Worm (Caenorhabditis elegans) whole organism, young adult: Measurements from ENCODE around the gene arp-1.

Experiments
- C06A6.2 ChIP-seq: fragments of 200-800 bp; sonication (Bioruptor generic); conservative IDR thresholded peaks from 2 replicates; pipeline ENCODE4 v1.3.6; 2022; ENCODE audit warnings: missing genetic modification characterization, missing compliant biosample characterization
- C17E4.6 ChIP-seq: fragments of 200-800 bp; sonication (Bioruptor generic); IDR thresholded peaks from 2 replicates; pipeline ENCODE4 v1.3.6; 2022; ENCODE audit warnings: missing genetic modification reagents, missing genetic modification characterization, missing compliant biosample characterization
- F10E7.11 ChIP-seq: sonication (generic microtip); optimal IDR thresholded peaks from 2 replicates; lab custom pipeline; 2017; ENCODE audit warnings: mild to moderate bottlenecking, missing genetic modification characterization, moderate library complexity, missing compliant biosample characterization
- F33H1.4 ChIP-seq: fragments of 200-800 bp; sonication (Bioruptor generic); IDR thresholded peaks from 2 replicates; pipeline ENCODE4 v1.3.6; 2022; ENCODE audit warnings: missing genetic modification reagents, missing genetic modification characterization, missing compliant biosample characterization
- F37B4.10 ChIP-seq: fragments of 200-800 bp; sonication (Bioruptor generic); IDR thresholded peaks from 2 replicates; pipeline ENCODE4 v1.3.6; 2022; ENCODE audit warnings: missing genetic modification characterization, missing compliant biosample characterization
- K12H6.12 ChIP-seq: fragments of 200-800 bp; sonication (Bioruptor generic); optimal IDR thresholded peaks from 2 replicates; lab custom pipeline; 2018; ENCODE audit warnings: mild to moderate bottlenecking, missing genetic modification characterization, missing compliant biosample characterization
- T07F8.4 ChIP-seq: sonication (generic microtip); optimal IDR thresholded peaks from 2 replicates; lab custom pipeline; 2016; ENCODE audit warnings: mild to moderate bottlenecking, missing genetic modification characterization, moderate library complexity, missing compliant biosample characterization
- Y53F4B.3 ChIP-seq: fragments of 200-800 bp; sonication (Bioruptor generic); IDR thresholded peaks from 2 replicates; pipeline ENCODE4 v1.3.6; 2022; ENCODE audit warnings: missing genetic modification reagents, missing genetic modification characterization, missing compliant biosample characterization
- Y56A3A.18 ChIP-seq: fragments of 200-800 bp; sonication (Bioruptor generic); IDR thresholded peaks from 2 replicates; pipeline ENCODE4 v1.3.6; 2022; ENCODE audit warnings: missing genetic modification reagents, missing genetic modification characterization, missing compliant biosample characterization
- Y79H2A.3 ChIP-seq: fragments of 200-800 bp; sonication (Bioruptor generic); conservative IDR thresholded peaks from 2 replicates; pipeline ENCODE4 v1.3.6; 2022; ENCODE audit warnings: missing genetic modification reagents, missing genetic modification characterization, missing compliant biosample characterization
- Y95B8A.8 ChIP-seq: fragments of 200-800 bp; sonication (Bioruptor generic); IDR thresholded peaks from 2 replicates; pipeline ENCODE4 v1.3.6; 2022; ENCODE audit warnings: missing genetic modification reagents, missing genetic modification characterization, missing compliant biosample characterization
- attf-5 ChIP-seq: fragments of 200-800 bp; sonication (Bioruptor generic); optimal IDR thresholded peaks from 2 replicates; lab custom pipeline; 2018; ENCODE audit warnings: mild to moderate bottlenecking, missing genetic modification characterization, missing compliant biosample characterization
- ceh-91 ChIP-seq: fragments of 200-800 bp; sonication (Bioruptor generic); IDR thresholded peaks from 2 replicates; pipeline ENCODE4 v1.3.6; 2022; ENCODE audit warnings: missing genetic modification reagents, missing genetic modification characterization, missing compliant biosample characterization
- chd-7 ChIP-seq: sonication (generic microtip); optimal IDR thresholded peaks from 2 replicates; lab custom pipeline; 2016; ENCODE audit warnings: mild to moderate bottlenecking, missing genetic modification characterization, moderate library complexity, missing compliant biosample characterization
- die-1 ChIP-seq: sonication (generic microtip); optimal IDR thresholded peaks from 2 replicates; lab custom pipeline; 2016; ENCODE audit warnings: missing genotype, mild to moderate bottlenecking, missing genetic modification characterization, missing compliant biosample characterization
- dox-1 ChIP-seq: fragments of 200-800 bp; sonication (Bioruptor generic); IDR thresholded peaks from 2 replicates; pipeline ENCODE4 v1.3.6; 2022; ENCODE audit warnings: missing genetic modification reagents, missing genetic modification characterization, missing compliant biosample characterization
- dpl-1 ChIP-seq: fragments of 150-350 bp; optimal IDR thresholded peaks from 2 replicates; lab custom pipeline; 2014; ENCODE audit warnings: missing biosample characterization, missing genetic modification reagents, missing genetic modification characterization
- ekl-4 ChIP-seq: fragments of 200-800 bp; sonication (Bioruptor generic); IDR thresholded peaks from 2 replicates; pipeline ENCODE4 v1.3.6; 2022; ENCODE audit warnings: missing genetic modification reagents, missing genetic modification characterization, missing compliant biosample characterization
- hlh-26 ChIP-seq: fragments of 200-800 bp; sonication (Bioruptor generic); conservative IDR thresholded peaks from 2 replicates; pipeline ENCODE4 v1.3.6; 2022; ENCODE audit warnings: missing genetic modification reagents, missing genetic modification characterization, missing compliant biosample characterization
- lag-1 ChIP-seq: fragments of 200-800 bp; sonication (Bioruptor generic); IDR thresholded peaks from 2 replicates; pipeline ENCODE4 v1.3.6; 2022; ENCODE audit warnings: missing genetic modification reagents, missing genetic modification characterization, missing compliant biosample characterization
- let-607 ChIP-seq, 2 experiments: fragments of 200-800 bp in 1 of 2; sonication (Bioruptor generic) in 1 of 2; sonication (generic microtip) in 1 of 2; optimal IDR thresholded peaks; 2 replicates each; lab custom pipeline; 2016 to 2018; ENCODE audit warnings: mild to moderate bottlenecking in 2 of 2, missing compliant biosample characterization in 2 of 2, missing genetic modification characterization in 2 of 2, moderate library complexity in 2 of 2, missing genotype in 1 of 2
- lin-40 ChIP-seq: sonication (generic microtip); optimal IDR thresholded peaks from 2 replicates; lab custom pipeline; 2016; ENCODE audit warnings: missing genetic modification characterization, mild to moderate bottlenecking, missing compliant biosample characterization, missing genotype, missing genetic modification reagents
- lir-1 ChIP-seq: fragments of 200-800 bp; sonication (Bioruptor generic); conservative IDR thresholded peaks from 2 replicates; pipeline ENCODE4 v1.3.6; 2022; ENCODE audit warnings: missing genetic modification reagents, missing genetic modification characterization, missing compliant biosample characterization
- mcd-1 ChIP-seq: fragments of 200-800 bp; sonication (Bioruptor generic); IDR thresholded peaks from 2 replicates; pipeline ENCODE4 v1.3.6; 2022; ENCODE audit warnings: missing genetic modification reagents, missing genetic modification characterization, missing compliant biosample characterization
- mxl-1 ChIP-seq: sonication (generic microtip); optimal IDR thresholded peaks from 2 replicates; lab custom pipeline; 2016; ENCODE audit warnings: missing genetic modification characterization, missing compliant biosample characterization
- nhr-120 ChIP-seq: fragments of 200-800 bp; sonication (Bioruptor generic); IDR thresholded peaks from 2 replicates; pipeline ENCODE4 v1.3.6; 2022; ENCODE audit warnings: missing genetic modification characterization, missing compliant biosample characterization
- nhr-80 ChIP-seq: sonication (generic microtip); optimal IDR thresholded peaks from 2 replicates; lab custom pipeline; 2016; ENCODE audit warnings: missing genetic modification characterization, missing compliant biosample characterization
- rpc-1 ChIP-seq, 2 experiments: fragments of 150-350 bp in 1 of 2; sonication (generic microtip) in 1 of 2; optimal IDR thresholded peaks; 2 replicates each; lab custom pipeline; 2014 to 2018; ENCODE audit warnings: missing biosample characterization in 1 of 2, missing genetic modification characterization in 1 of 2, missing genetic modification reagents in 1 of 2, missing genotype in 1 of 2
- snpc-1.1 ChIP-seq: sonication (generic microtip); optimal IDR thresholded peaks from 2 replicates; lab custom pipeline; 2017; ENCODE audit warnings: missing genetic modification characterization, mild to moderate bottlenecking, missing compliant biosample characterization, antibody characterized with exemption, moderate library complexity, missing genotype, missing genetic modification reagents; ENCODE audit not compliant: insufficient read depth
- snpc-1.3 ChIP-seq: sonication (generic microtip); optimal IDR thresholded peaks from 2 replicates; lab custom pipeline; 2017; ENCODE audit warnings: missing genetic modification characterization, mild to moderate bottlenecking, missing compliant biosample characterization, antibody characterized with exemption, moderate library complexity, missing genotype, missing genetic modification reagents; ENCODE audit not compliant: insufficient read depth
- snpc-3.4 ChIP-seq: sonication (generic microtip); optimal IDR thresholded peaks from 2 replicates; lab custom pipeline; 2017; ENCODE audit warnings: missing genetic modification characterization, mild to moderate bottlenecking, missing compliant biosample characterization, antibody characterized with exemption, moderate library complexity, missing genotype, missing genetic modification reagents
- snpc-4 ChIP-seq, 5 experiments: fragments of 150-350 bp in 1 of 5; sonication (generic microtip) in 4 of 5; optimal IDR thresholded peaks; 2 replicates each; lab custom pipeline; 2014 to 2018; ENCODE audit warnings: missing genetic modification characterization in 5 of 5, missing biosample characterization in 3 of 5, antibody characterized with exemption in 2 of 5, mild to moderate bottlenecking in 2 of 5, missing compliant biosample characterization in 2 of 5, missing genotype in 2 of 5, moderate library complexity in 2 of 5, missing genetic modification reagents in 1 of 5
- somi-1 ChIP-seq: fragments of 200-800 bp; sonication (Bioruptor generic); optimal IDR thresholded peaks from 2 replicates; lab custom pipeline; 2018; ENCODE audit warnings: mild to moderate bottlenecking, missing genetic modification characterization, missing compliant biosample characterization
- zfh-2 ChIP-seq: fragments of 200-800 bp; sonication (Bioruptor generic); conservative IDR thresholded peaks from 2 replicates; pipeline ENCODE4 v1.3.6; 2022; ENCODE audit warnings: missing genetic modification reagents, missing genetic modification characterization, missing compliant biosample characterization
- ztf-18 ChIP-seq: sonication (generic microtip); optimal IDR thresholded peaks from 2 replicates; lab custom pipeline; 2016; ENCODE audit warnings: missing genotype, mild to moderate bottlenecking, missing genetic modification characterization, missing compliant biosample characterization
- ztf-25 ChIP-seq: fragments of 200-800 bp; sonication (Bioruptor generic); IDR thresholded peaks from 2 replicates; pipeline ENCODE4 v1.3.6; 2022; ENCODE audit warnings: missing genetic modification reagents, missing genetic modification characterization, missing compliant biosample characterization
- ztf-26 ChIP-seq: sonication (generic microtip); optimal IDR thresholded peaks from 2 replicates; lab custom pipeline; 2017; ENCODE audit warnings: missing genetic modification characterization, missing compliant biosample characterization
- ztf-28 ChIP-seq: fragments of 200-800 bp; sonication (Bioruptor generic); IDR thresholded peaks from 2 replicates; pipeline ENCODE4 v1.3.6; 2022; ENCODE audit warnings: missing genetic modification reagents, missing genetic modification characterization, missing compliant biosample characterization
- ztf-3 ChIP-seq: fragments of 200-800 bp; sonication (Bioruptor generic); optimal IDR thresholded peaks from 2 replicates; lab custom pipeline; 2018; ENCODE audit warnings: mild to moderate bottlenecking, missing genetic modification characterization, missing compliant biosample characterization

Gene arp-1

ce11 chrII:15119537-15120360 lies at the start of gene arp-1 (continued):
- no peak for TF ChIP-seq Y95B8A.8 (GFP tag; lab: Robert Waterston, UW)
- TF ChIP-seq hlh-26 (GFP tag; lab: Robert Waterston, UW), result no peak
- no peak for TF ChIP-seq chd-7 (tag; lab: Kevin White, UChicago)
- no peak for TF ChIP-seq ztf-26 (tag; lab: Kevin White, UChicago)
- no peak; the same call in 1 of the 2 replicates for TF ChIP-seq mcd-1 (GFP tag; lab: Robert Waterston, UW)
- TF ChIP-seq snpc-1.1 (tag; lab: Kevin White, UChicago), result no peak
- TF ChIP-seq K12H6.12 (tag; lab: Kevin White, UChicago), result no peak
- no peak for TF ChIP-seq ztf-25 (GFP tag; lab: Robert Waterston, UW)
- TF ChIP-seq die-1 (tag; lab: Kevin White, UChicago), result no peak
- peak; percentile 19 for TF ChIP-seq lin-40 (tag; lab: Kevin White, UChicago)
- TF ChIP-seq attf-5 (GFP tag; lab: Kevin White, UChicago), result peak; percentile 77
- TF ChIP-seq rpc-1 (optimal IDR thresholded peaks at IDR 0.05; lab: Kevin White, UChicago), result no peak
- no peak for TF ChIP-seq rpc-1 (tag; optimal IDR thresholded peaks at IDR 0.05; lab: Kevin White, UChicago)
- TF ChIP-seq Y53F4B.3 (GFP tag; lab: Robert Waterston, UW), result no peak
- TF ChIP-seq F10E7.11 (tag; lab: Kevin White, UChicago), result no peak
- no peak for TF ChIP-seq ztf-28
- TF ChIP-seq ztf-3 (GFP tag; lab: Kevin White, UChicago), result no peak

DNA sequence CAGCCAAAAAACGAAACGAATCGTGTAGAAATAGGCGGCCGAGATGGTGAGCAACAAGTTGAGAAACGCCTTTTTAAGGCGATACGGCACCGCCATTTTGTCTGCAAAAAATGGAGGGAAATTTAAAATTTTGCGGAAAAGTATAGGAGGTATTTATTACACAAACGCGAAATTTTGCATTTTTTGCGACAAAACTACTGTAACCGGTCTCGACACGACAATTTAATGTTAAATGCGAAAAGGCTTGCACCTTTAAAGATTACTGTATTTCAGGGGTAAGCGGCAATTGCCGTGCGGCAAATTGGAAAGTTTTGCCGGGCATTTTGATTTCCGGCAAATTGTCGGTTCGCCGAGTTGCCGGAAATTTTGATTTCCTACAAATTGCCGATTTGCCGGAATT lies 48.5 kb upstream of the arp-1 start, which contains the start of gene Y53F4B.18:
Y53F4B.18 (minus strand) TSS at position 101 of the 400 bp plus-strand sequence.
- TF ChIP-seq nhr-120 (GFP tag; lab: Robert Waterston, UW), result no peak
- no peak for TF ChIP-seq lag-1 (GFP tag; lab: Robert Waterston, UW)

ce11 chrII:15074760-15075159 lies 45.3 kb upstream of the arp-1 start:
- TF ChIP-seq lin-40 (tag; lab: Kevin White, UChicago) (peak; percentile 3), C06A6.2 (no peak), nhr-80 (tag; lab: Kevin White, UChicago) (peak; percentile 60)

DNA sequence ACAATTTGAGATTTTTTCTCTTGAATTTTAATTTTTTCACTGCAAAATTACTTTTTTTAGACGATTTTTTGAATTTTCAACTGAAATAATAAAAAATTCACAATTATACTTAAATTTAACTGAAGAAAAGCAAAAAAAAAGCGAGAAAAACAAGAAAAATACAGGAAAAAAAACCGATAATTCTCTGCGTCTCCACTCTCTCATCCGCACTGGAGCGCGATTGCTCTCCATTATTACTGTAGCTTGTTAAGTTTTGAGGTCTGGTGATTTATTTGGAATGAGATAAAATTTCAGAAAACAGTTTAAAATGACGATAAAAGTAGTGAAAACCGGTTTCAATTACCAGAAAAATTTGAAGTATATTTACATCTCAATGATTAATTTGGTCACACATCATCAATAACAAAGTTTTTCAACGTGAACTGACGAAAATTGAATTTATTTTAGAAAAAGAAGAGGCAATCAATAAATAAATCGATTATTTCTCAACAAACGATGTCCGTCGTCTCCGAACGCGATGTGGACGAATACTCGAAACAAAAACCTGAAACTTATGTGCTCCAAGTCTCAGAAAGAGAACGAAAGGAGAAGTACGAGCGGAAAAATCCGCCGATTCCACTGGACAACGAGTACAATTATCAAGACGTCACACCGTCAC lies 43.2 kb upstream of the arp-1 start, which contains the start of gene Y53F4B.19:
Y53F4B.19 (plus strand) TSS at position 157 of the 658 bp plus-strand sequence.
- peak; percentile 74 for TF ChIP-seq snpc-1.1 (tag; lab: Kevin White, UChicago)
- no peak for TF ChIP-seq lir-1
- no peak for TF ChIP-seq mxl-1
- peak; percentile 69 for TF ChIP-seq snpc-1.3
- no peak for TF ChIP-seq T07F8.4
- TF ChIP-seq Y79H2A.3 (GFP tag; lab: Robert Waterston, UW), result no peak
- peak; percentile 77 for TF ChIP-seq ceh-91
- peak; percentile 25 for TF ChIP-seq snpc-4 (GFP tag; optimal IDR thresholded peaks at IDR 0.05; lab: Kevin White, UChicago)
- peak; percentile 14 to 74 (median 41) for TF ChIP-seq snpc-4 (tag; optimal IDR thresholded peaks at IDR 0.05; lab: Kevin White, UChicago)
- TF ChIP-seq nhr-120 (GFP tag; lab: Robert Waterston, UW), result no peak
- TF ChIP-seq ztf-18 (tag; lab: Kevin White, UChicago), result no peak
- no peak for TF ChIP-seq ekl-4 (GFP tag; lab: Robert Waterston, UW)
- TF ChIP-seq hlh-26 (GFP tag; lab: Robert Waterston, UW), result no peak
- TF ChIP-seq somi-1, result no peak
- TF ChIP-seq let-607 (tag; optimal IDR thresholded peaks at IDR 0.05; lab: Kevin White, UChicago), result no peak
- peak; percentile 58 for TF ChIP-seq snpc-3.4 (tag; lab: Kevin White, UChicago)
- TF ChIP-seq dox-1 (GFP tag; lab: Robert Waterston, UW), result no peak
- TF ChIP-seq F37B4.10 (GFP tag; lab: Robert Waterston, UW), result no peak
- no peak for TF ChIP-seq zfh-2 (GFP tag; lab: Robert Waterston, UW)
- TF ChIP-seq dpl-1 (GFP tag; lab: Kevin White, UChicago), result peak; percentile 39
- no peak for TF ChIP-seq Y56A3A.18 (GFP tag; lab: Robert Waterston, UW)
- TF ChIP-seq F33H1.4 (GFP tag; lab: Robert Waterston, UW), result peak; percentile 64
- no peak for TF ChIP-seq C17E4.6
- TF ChIP-seq die-1 (tag; lab: Kevin White, UChicago), result no peak
